Worm (Caenorhabditis elegans) whole organism, midembryonic: ENCODE data around the gene F58G1.3.

ENCODE experiments used
- cog-1 ChIP-seq: sonication (generic microtip); optimal IDR thresholded peaks from 2 replicates; lab custom pipeline; 2016; ENCODE audit warnings: missing genetic modification characterization, missing compliant biosample characterization
- flt-1 ChIP-seq: fragments of 200-800 bp; sonication (Bioruptor generic); IDR thresholded peaks from 2 replicates; pipeline ENCODE4 v1.3.6; 2022; ENCODE audit warnings: missing genetic modification characterization, missing compliant biosample characterization
- ref-1 ChIP-seq: fragments of 200-800 bp; sonication (Bioruptor generic); conservative IDR thresholded peaks from 2 replicates; pipeline ENCODE4 v1.3.6; 2022; ENCODE audit warnings: missing genetic modification reagents, missing genetic modification characterization, missing compliant biosample characterization
- tab-1 ChIP-seq: fragments of 200-800 bp; sonication (Bioruptor generic); IDR thresholded peaks from 2 replicates; pipeline ENCODE4 v1.3.6; 2022; ENCODE audit warnings: missing genetic modification characterization, missing compliant biosample characterization
- ztf-23 ChIP-seq: fragments of 200-800 bp; sonication (Bioruptor generic); IDR thresholded peaks from 2 replicates; pipeline ENCODE4 v1.3.6; 2022; ENCODE audit warnings: missing genetic modification reagents, missing genetic modification characterization, missing compliant biosample characterization
- ztf-29 ChIP-seq: fragments of 200-800 bp; sonication (Bioruptor generic); IDR thresholded peaks from 2 replicates; pipeline ENCODE4 v1.3.6; 2022; ENCODE audit warnings: missing genetic modification reagents, missing genetic modification characterization, missing compliant biosample characterization

DNA sequence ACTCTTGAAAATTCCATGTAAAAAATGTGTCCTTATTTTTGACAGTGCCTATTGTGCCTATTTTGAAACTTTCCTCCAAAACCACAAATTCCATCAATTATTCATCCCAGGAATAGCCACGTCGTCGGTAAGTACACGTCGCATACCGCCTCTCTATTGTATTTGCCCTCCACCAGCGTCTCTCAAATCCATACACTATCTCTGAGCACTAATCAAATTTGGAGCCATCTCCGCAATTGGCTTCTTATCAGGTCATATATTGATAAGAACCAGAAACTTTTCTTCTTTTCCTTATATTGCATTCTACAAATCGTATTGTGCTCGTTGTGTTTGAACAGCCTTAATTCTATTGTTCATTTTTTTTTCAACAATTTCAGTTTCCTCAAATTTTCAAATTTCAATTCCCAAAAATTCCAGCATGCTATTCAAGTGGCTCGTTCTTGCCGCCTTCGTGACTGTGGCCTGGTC is 3.3 kb upstream of the F58G1.3 start, which contains the start of gene dct-18:
- TF ChIP-seq flt-1 (GFP tag; lab: Robert Waterston, UW) (no peak), cog-1 (no peak), tab-1 (no peak), ztf-23 (GFP tag; lab: Robert Waterston, UW) (no peak), ztf-29 (no peak), ref-1 (GFP tag; lab: Robert Waterston, UW) (no peak)
